Worm (Caenorhabditis elegans) whole organism, L3 larva: ENCODE measurements around the gene F59F5.4.

Experiments used
- R02D3.7 ChIP-seq: fragments of 150-350 bp; optimal IDR thresholded peaks from 2 replicates; lab custom pipeline; 2014; ENCODE audit warnings: missing biosample characterization, missing genetic modification characterization
- ZK546.5 ChIP-seq: sonication (generic microtip); optimal IDR thresholded peaks from 2 replicates; lab custom pipeline; 2017; ENCODE audit warnings: missing biosample characterization, missing genetic modification characterization
- ceh-16 ChIP-seq: sonication (generic microtip); optimal IDR thresholded peaks from 2 replicates; lab custom pipeline; 2017; ENCODE audit warnings: missing biosample characterization, missing genetic modification characterization
- ceh-82 ChIP-seq: fragments of 150-350 bp; optimal IDR thresholded peaks from 2 replicates; lab custom pipeline; 2014; ENCODE audit warnings: missing biosample characterization, missing genetic modification characterization
- daf-12 ChIP-seq: fragments of 150-350 bp; optimal IDR thresholded peaks from 2 replicates; lab custom pipeline; 2014; ENCODE audit warnings: missing biosample characterization, missing genetic modification reagents, missing genetic modification characterization
- egl-27 ChIP-seq: sonication (generic microtip); optimal IDR thresholded peaks from 4 replicates; lab custom pipeline; 2017; ENCODE audit warnings: missing biosample characterization, missing genetic modification reagents, missing genetic modification characterization
- egl-5 ChIP-seq: fragments of 150-350 bp; optimal IDR thresholded peaks from 2 replicates; lab custom pipeline; 2017; ENCODE audit warnings: missing biosample characterization, missing genetic modification reagents, missing genetic modification characterization, inconsistent platforms
- elt-2 ChIP-seq: sonication (generic microtip); optimal IDR thresholded peaks from 2 replicates; lab custom pipeline; 2016; ENCODE audit warnings: missing genetic modification reagents, mild to moderate bottlenecking, missing genetic modification characterization, missing compliant biosample characterization
- elt-3 ChIP-seq, 3 experiments: fragments of 150-350 bp in 1 of 3; sonication (generic microtip) in 2 of 3; optimal IDR thresholded peaks; 2 replicates in 2 of 3; 4 replicates in 1 of 3; lab custom pipeline; 2014 to 2017; ENCODE audit warnings: missing biosample characterization in 3 of 3, missing genetic modification characterization in 3 of 3
- eor-1 ChIP-seq, 2 experiments: fragments of 150-350 bp; optimal IDR thresholded peaks; 2 replicates each; lab custom pipeline; 2014 to 2018; ENCODE audit warnings: missing biosample characterization in 2 of 2, missing genetic modification characterization in 2 of 2
- fkh-10 ChIP-seq: sonication (generic microtip); optimal IDR thresholded peaks from 2 replicates; lab custom pipeline; 2017; ENCODE audit warnings: missing biosample characterization, missing genetic modification reagents, missing genetic modification characterization
- fkh-2 ChIP-seq: fragments of 150-350 bp; optimal IDR thresholded peaks from 2 replicates; lab custom pipeline; 2014; ENCODE audit warnings: missing biosample characterization, missing genetic modification reagents, missing genetic modification characterization
- hmg-11 ChIP-seq: sonication (generic microtip); optimal IDR thresholded peaks from 2 replicates; lab custom pipeline; 2016; ENCODE audit warnings: missing genetic modification characterization, missing compliant biosample characterization
- jun-1 ChIP-seq: fragments of 150-350 bp; optimal IDR thresholded peaks from 2 replicates; lab custom pipeline; 2014; ENCODE audit warnings: missing biosample characterization, missing genetic modification reagents, missing genetic modification characterization
- lin-15B ChIP-seq: fragments of 150-350 bp; optimal IDR thresholded peaks from 2 replicates; lab custom pipeline; 2014; ENCODE audit warnings: missing biosample characterization, missing genetic modification characterization
- lsy-12 ChIP-seq: sonication (generic microtip); optimal IDR thresholded peaks from 2 replicates; lab custom pipeline; 2016; ENCODE audit warnings: mild to moderate bottlenecking, missing genetic modification characterization, missing compliant biosample characterization
- mdl-1 ChIP-seq: fragments of 150-350 bp; optimal IDR thresholded peaks from 2 replicates; lab custom pipeline; 2014; ENCODE audit warnings: missing biosample characterization, missing genetic modification characterization
- mml-1 ChIP-seq: fragments of 150-350 bp; sonication (generic microtip); optimal IDR thresholded peaks from 3 replicates; lab custom pipeline; 2014; ENCODE audit warnings: missing biosample characterization, missing genetic modification characterization
- nfya-1 ChIP-seq: sonication (generic microtip); optimal IDR thresholded peaks from 2 replicates; lab custom pipeline; 2017; ENCODE audit warnings: missing genetic modification characterization, mild to moderate bottlenecking, missing compliant biosample characterization, antibody characterized with exemption, moderate library complexity; ENCODE audit not compliant: insufficient read depth
- nhr-12 ChIP-seq: fragments of 150-350 bp; optimal IDR thresholded peaks from 2 replicates; lab custom pipeline; 2014; ENCODE audit warnings: missing biosample characterization, missing genetic modification characterization
- nhr-25 ChIP-seq: sonication (generic microtip); optimal IDR thresholded peaks from 2 replicates; lab custom pipeline; 2017; ENCODE audit warnings: missing biosample characterization, missing genetic modification characterization
- nhr-28 ChIP-seq: fragments of 150-350 bp; optimal IDR thresholded peaks from 2 replicates; lab custom pipeline; 2014; ENCODE audit warnings: missing biosample characterization, missing genetic modification characterization
- nhr-67 ChIP-seq: fragments of 150-350 bp; optimal IDR thresholded peaks from 2 replicates; lab custom pipeline; 2014; ENCODE audit warnings: missing biosample characterization, missing genetic modification characterization
- nhr-76 ChIP-seq: fragments of 150-350 bp; sonication (generic microtip); optimal IDR thresholded peaks from 5 replicates; lab custom pipeline; 2014; ENCODE audit warnings: missing biosample characterization, missing genetic modification characterization
- pha-4 ChIP-seq: fragments of 150-350 bp; optimal IDR thresholded peaks from 2 replicates; lab custom pipeline; 2014; ENCODE audit warnings: missing biosample characterization, missing genetic modification reagents, missing genetic modification characterization
- pqm-1 ChIP-seq: fragments of 150-350 bp; optimal IDR thresholded peaks from 2 replicates; lab custom pipeline; 2017; ENCODE audit warnings: missing biosample characterization, missing genetic modification characterization, inconsistent platforms
- sea-2 ChIP-seq: fragments of 150-350 bp; sonication (generic microtip); optimal IDR thresholded peaks from 4 replicates; lab custom pipeline; 2014; ENCODE audit warnings: missing biosample characterization, missing genetic modification reagents, missing genetic modification characterization
- skn-1 ChIP-seq: fragments of 150-350 bp; optimal IDR thresholded peaks from 2 replicates; lab custom pipeline; 2014; ENCODE audit warnings: missing biosample characterization, missing genetic modification characterization
- snpc-4 ChIP-seq: fragments of 150-350 bp; optimal IDR thresholded peaks from 2 replicates; lab custom pipeline; 2014; ENCODE audit warnings: missing biosample characterization, missing genetic modification characterization
- ztf-11 ChIP-seq: fragments of 150-350 bp; optimal IDR thresholded peaks from 2 replicates; lab custom pipeline; 2014; ENCODE audit warnings: missing biosample characterization, missing genetic modification characterization
- ztf-4 ChIP-seq: fragments of 150-350 bp; optimal IDR thresholded peaks from 2 replicates; lab custom pipeline; 2014; ENCODE audit warnings: missing biosample characterization, missing genetic modification characterization

The F59F5.4 gene

ce11 chrX:10542313-10543048 lies at the start of gene F59F5.4, which contains the start of gene F59F5.3:
Gene F59F5.4 (plus strand): TSS chrX:10542998.
Gene F59F5.3 (minus strand): TSS chrX:10542413.
- TF ChIP-seq ceh-16 (tag; lab: Kevin White, UChicago), result no peak
- TF ChIP-seq fkh-10 (GFP tag; lab: Kevin White, UChicago), result no peak
- no peak for TF ChIP-seq ceh-82 (tag; lab: Kevin White, UChicago)
- TF ChIP-seq elt-2 (tag; lab: Kevin White, UChicago), result peak; percentile 27
- TF ChIP-seq mdl-1 (tag; lab: Kevin White, UChicago), result no peak
- no peak for TF ChIP-seq lin-15B (tag; lab: Kevin White, UChicago)
- TF ChIP-seq nhr-67 (tag; lab: Kevin White, UChicago), result no peak
- TF ChIP-seq hmg-11 (tag; lab: Kevin White, UChicago), result no peak
- no peak for TF ChIP-seq elt-3 (tag; optimal IDR thresholded peaks at IDR 0.05; lab: Kevin White, UChicago)
- no peak for TF ChIP-seq sea-2
- peak; percentile 22 for TF ChIP-seq pqm-1 (tag; lab: Kevin White, UChicago)

DNA sequence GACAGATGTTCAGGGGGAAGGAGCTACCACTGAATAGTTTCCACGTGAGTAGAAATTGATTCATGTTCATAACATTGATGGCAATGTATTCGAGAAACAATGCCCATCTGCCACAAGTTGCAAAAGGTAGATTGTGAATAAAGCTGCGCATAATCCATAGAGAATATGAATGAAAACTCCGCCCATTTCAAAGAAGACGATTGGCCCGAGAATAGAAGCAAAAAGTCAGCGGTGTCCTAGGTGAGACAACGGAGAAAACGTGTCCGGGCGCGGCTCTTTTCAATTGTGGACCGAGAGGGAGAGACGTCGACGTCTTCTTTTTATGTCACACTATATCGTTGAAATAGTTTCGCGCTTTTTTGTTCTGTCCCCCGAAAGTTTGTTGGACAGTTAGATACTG lies 43.2 kb upstream of the F59F5.4 start, which contains the start of gene vab-3:
TSS of gene vab-3 (plus strand) at position 301 of the 400 bp plus-strand sequence.
- TF ChIP-seq nfya-1 (peak; percentile 12), daf-12 (tag; lab: Kevin White, UChicago) (no peak)

ce11 chrX:10503393-10503792 lies 39.4 kb upstream of the F59F5.4 start:
- no peak for TF ChIP-seq egl-5 (tag; lab: Kevin White, UChicago)
- no peak for TF ChIP-seq pha-4 (tag; lab: Kevin White, UChicago)
- TF ChIP-seq sea-2, result no peak
- no peak for TF ChIP-seq hmg-11 (tag; lab: Kevin White, UChicago)
- TF ChIP-seq daf-12 (tag; lab: Kevin White, UChicago), result no peak
- no peak for TF ChIP-seq skn-1 (tag; lab: Kevin White, UChicago)
- no peak for TF ChIP-seq lsy-12 (tag; lab: Kevin White, UChicago)
- TF ChIP-seq ceh-16 (tag; lab: Kevin White, UChicago), result no peak
- no peak for TF ChIP-seq lin-15B (tag; lab: Kevin White, UChicago)

ce11 chrX:10505193-10505592 lies 37.6 kb upstream of the F59F5.4 start:
- TF ChIP-seq nfya-1 (peak; percentile 95), nhr-28 (no peak)

ce11 chrX:10507971-10508370 lies 34.8 kb upstream of the F59F5.4 start:
- TF ChIP-seq skn-1 (tag; lab: Kevin White, UChicago) (no peak), sea-2 (no peak), fkh-2 (tag; lab: Kevin White, UChicago) (no peak), snpc-4 (tag; lab: Kevin White, UChicago) (no peak)

ce11 chrX:10514056-10514455 lies 28.7 kb upstream of the F59F5.4 start:
- TF ChIP-seq egl-5 (tag; lab: Kevin White, UChicago), result no peak
- TF ChIP-seq nhr-12 (tag; lab: Kevin White, UChicago), result no peak

DNA sequence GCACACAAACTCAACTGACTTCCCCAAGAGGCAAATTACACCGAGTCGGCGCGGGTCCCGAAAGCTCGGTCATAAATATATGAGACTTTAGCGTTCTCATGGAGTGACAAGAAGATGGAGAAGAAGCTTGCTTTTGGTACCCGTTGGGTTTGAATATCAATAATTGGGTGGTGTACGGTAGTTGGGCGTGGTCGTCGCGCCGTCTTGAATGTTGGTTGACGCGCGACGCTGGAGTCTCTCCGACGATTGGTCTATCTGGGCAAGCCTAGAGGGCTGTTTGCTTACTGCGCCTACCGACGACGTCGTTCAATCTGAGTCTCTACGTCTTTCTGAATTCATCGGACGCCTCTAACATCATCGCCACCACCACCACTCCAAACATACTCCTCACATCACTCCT lies 28.0 kb upstream of the F59F5.4 start:
- TF ChIP-seq elt-3 (tag; optimal IDR thresholded peaks at IDR 0.05; lab: Kevin White, UChicago), result no peak
- TF ChIP-seq elt-2 (tag; lab: Kevin White, UChicago), result no peak
- TF ChIP-seq nfya-1, result peak; percentile 82

DNA sequence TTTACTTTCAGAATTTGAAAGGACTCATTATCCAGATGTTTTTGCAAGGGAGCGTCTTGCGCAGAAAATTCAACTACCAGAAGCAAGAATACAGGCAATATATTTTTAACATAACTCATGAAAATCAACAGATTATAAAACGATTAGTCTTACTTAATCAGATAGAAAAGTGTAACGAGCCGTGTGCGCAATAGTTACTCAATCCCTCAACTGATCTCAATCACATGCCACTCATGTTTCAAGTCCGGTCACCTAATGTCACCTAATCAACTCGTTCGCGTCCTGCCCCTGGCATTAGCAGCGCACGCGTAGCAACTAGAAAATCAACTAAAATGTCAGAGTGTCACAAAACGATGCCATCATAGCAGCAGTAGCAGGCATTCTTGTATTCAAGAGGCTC lies 26.2 kb upstream of the F59F5.4 start:
- TF ChIP-seq sea-2 (no peak), elt-3 (tag; optimal IDR thresholded peaks at IDR 0.05; lab: Kevin White, UChicago) (no peak), egl-5 (tag; lab: Kevin White, UChicago) (no peak), nhr-12 (tag; lab: Kevin White, UChicago) (no peak), fkh-2 (tag; lab: Kevin White, UChicago) (no peak), jun-1 (no peak)

ce11 chrX:10520185-10520584 lies 22.6 kb upstream of the F59F5.4 start:
- no peak for TF ChIP-seq ztf-4 (tag; lab: Kevin White, UChicago)
- TF ChIP-seq eor-1 (tag; optimal IDR thresholded peaks at IDR 0.05; lab: Kevin White, UChicago), result no peak
- no peak for TF ChIP-seq ceh-82 (tag; lab: Kevin White, UChicago)
- TF ChIP-seq fkh-10 (GFP tag; lab: Kevin White, UChicago), result no peak
- no peak for TF ChIP-seq ztf-11 (tag; lab: Kevin White, UChicago)
- no peak for TF ChIP-seq fkh-2 (tag; lab: Kevin White, UChicago)
- TF ChIP-seq R02D3.7 (tag; lab: Kevin White, UChicago), result no peak
- TF ChIP-seq lin-15B (tag; lab: Kevin White, UChicago), result no peak
- no peak for TF ChIP-seq nhr-76 (tag; lab: Kevin White, UChicago)
- TF ChIP-seq mml-1 (tag; lab: Kevin White, UChicago), result no peak
- no peak for TF ChIP-seq mdl-1 (tag; lab: Kevin White, UChicago)
- no peak for TF ChIP-seq pqm-1 (tag; lab: Kevin White, UChicago)
- TF ChIP-seq egl-27 (tag; lab: Kevin White, UChicago), result no peak
- no peak for TF ChIP-seq nhr-25
- TF ChIP-seq ceh-16 (tag; lab: Kevin White, UChicago), result no peak
- TF ChIP-seq elt-2 (tag; lab: Kevin White, UChicago), result no peak
- no peak for TF ChIP-seq ZK546.5
